Fruit fly (Drosophila melanogaster) whole organism, adult: ENCODE measurements around the gene CG5399.

Source experiments
- CG11617 ChIP-seq: fragments of 200-800 bp; sonication (Bioruptor generic); optimal IDR thresholded peaks from 2 replicates; lab custom pipeline; 2017; ENCODE audit warnings: mild to moderate bottlenecking, missing biosample characterization, missing genetic modification reagents, missing genetic modification characterization
- CG12768 ChIP-seq: fragments of 200-800 bp; sonication (Bioruptor generic); optimal IDR thresholded peaks from 2 replicates; lab custom pipeline; 2017; ENCODE audit warnings: missing biosample characterization, missing genetic modification characterization, mild to moderate bottlenecking, moderate library complexity, missing genetic modification reagents
- CG14711 ChIP-seq: fragments of 200-800 bp; sonication (Bioruptor generic); optimal IDR thresholded peaks from 2 replicates; lab custom pipeline; 2018; ENCODE audit warnings: missing biosample characterization, mild to moderate bottlenecking, missing genetic modification characterization, moderate library complexity
- CG1620 ChIP-seq: fragments of 200-800 bp; sonication (Bioruptor generic); optimal IDR thresholded peaks from 2 replicates; lab custom pipeline; 2016; ENCODE audit warnings: missing biosample characterization, missing genetic modification characterization
- CG33017 ChIP-seq: fragments of 200-800 bp; sonication (Bioruptor generic); optimal IDR thresholded peaks from 2 replicates; lab custom pipeline; 2018; ENCODE audit warnings: missing biosample characterization, mild to moderate bottlenecking, missing genetic modification characterization, moderate library complexity
- CG5204 ChIP-seq: fragments of 200-800 bp; sonication (Bioruptor generic); optimal IDR thresholded peaks from 2 replicates; lab custom pipeline; 2016; ENCODE audit warnings: missing biosample characterization, missing genetic modification characterization
- CG7045 ChIP-seq: fragments of 200-800 bp; sonication (Bioruptor generic); optimal IDR thresholded peaks from 2 replicates; lab custom pipeline; 2017; ENCODE audit warnings: missing biosample characterization, mild to moderate bottlenecking, missing genetic modification characterization
- CG7101 ChIP-seq: fragments of 200-800 bp; sonication (Bioruptor generic); optimal IDR thresholded peaks from 2 replicates; lab custom pipeline; 2018; ENCODE audit warnings: missing biosample characterization, mild to moderate bottlenecking, missing genetic modification characterization, moderate library complexity
- Clk ChIP-seq: fragments of 200-800 bp; sonication (Bioruptor generic); optimal IDR thresholded peaks from 2 replicates; lab custom pipeline; 2017; ENCODE audit warnings: missing biosample characterization, missing genetic modification characterization
- Crg-1 ChIP-seq: fragments of 200-800 bp; sonication (Bioruptor generic); optimal IDR thresholded peaks from 2 replicates; lab custom pipeline; 2016; ENCODE audit warnings: missing biosample characterization, missing genetic modification characterization
- Hr96 ChIP-seq: fragments of 200-800 bp; sonication (Bioruptor generic); optimal IDR thresholded peaks from 2 replicates; lab custom pipeline; 2016; ENCODE audit warnings: missing biosample characterization, missing genetic modification characterization
- Mnt ChIP-seq: fragments of 200-800 bp; sonication (Bioruptor generic); optimal IDR thresholded peaks from 2 replicates; lab custom pipeline; 2016; ENCODE audit warnings: missing biosample characterization, mild to moderate bottlenecking, missing genetic modification characterization
- bab1 ChIP-seq: fragments of 200-800 bp; sonication (Bioruptor generic); optimal IDR thresholded peaks from 3 replicates; lab custom pipeline; 2019; ENCODE audit warnings: missing biosample characterization, mild to moderate bottlenecking, missing genetic modification characterization, moderate library complexity
- cic ChIP-seq: fragments of 200-800 bp; sonication (Bioruptor generic); optimal IDR thresholded peaks from 2 replicates; lab custom pipeline; 2017; ENCODE audit warnings: missing biosample characterization, mild to moderate bottlenecking, missing genetic modification characterization, moderate library complexity
- cnc ChIP-seq, 2 experiments: fragments of >200 bp; optimal IDR thresholded peaks; 2 replicates each; lab custom pipeline; 2017
- kay ChIP-seq: fragments of 200-800 bp; sonication (Bioruptor generic); peaks from one replicate; lab custom pipeline; 2016; ENCODE audit warnings: missing biosample characterization, missing genetic modification characterization, borderline replicate concordance
- ovo ChIP-seq: fragments of 200-800 bp; sonication (Bioruptor generic); optimal IDR thresholded peaks from 2 replicates; lab custom pipeline; 2016; ENCODE audit warnings: missing biosample characterization, missing genetic modification characterization
- pad ChIP-seq: fragments of 200-800 bp; sonication (Bioruptor generic); optimal IDR thresholded peaks from 3 replicates; lab custom pipeline; 2017; ENCODE audit warnings: missing biosample characterization, missing genetic modification characterization, mild to moderate bottlenecking, moderate library complexity, missing genetic modification reagents
- tj ChIP-seq: fragments of 200-800 bp; sonication (Bioruptor generic); optimal IDR thresholded peaks from 3 replicates; lab custom pipeline; 2017; ENCODE audit warnings: missing biosample characterization, mild to moderate bottlenecking, missing genetic modification characterization, moderate library complexity
- toe ChIP-seq: fragments of 200-800 bp; sonication (Bioruptor generic); optimal IDR thresholded peaks from 2 replicates; lab custom pipeline; 2016; ENCODE audit warnings: missing biosample characterization, missing genetic modification characterization

The CG5399 gene

DNA sequence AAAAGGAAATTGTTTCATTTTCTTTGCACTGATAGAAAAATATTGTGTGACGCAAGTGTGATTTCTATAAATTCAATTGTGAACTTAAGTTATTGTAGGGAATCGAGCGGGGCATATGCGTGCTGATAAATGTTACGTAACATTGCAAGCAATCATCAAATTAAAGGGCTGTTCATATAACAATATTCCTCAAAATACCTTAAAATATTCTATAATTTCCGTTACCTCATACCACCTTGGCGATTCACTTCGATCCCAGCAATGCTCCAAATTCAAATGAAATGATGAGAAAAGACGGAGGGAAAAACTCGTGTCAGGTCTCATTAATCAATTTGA lies 18.0 kb upstream of the CG5399 start:
- TF ChIP-seq CG1620 (GFP tag; lab: Kevin White, UChicago): no peak
- no peak for TF ChIP-seq CG11617 (GFP tag; lab: Kevin White, UChicago)
- no peak for TF ChIP-seq CG5204
- TF ChIP-seq pad (GFP tag; lab: Kevin White, UChicago): no peak
- no peak for TF ChIP-seq cic (GFP tag; lab: Kevin White, UChicago)
- no peak for TF ChIP-seq Hr96
- TF ChIP-seq Mnt (GFP tag; lab: Kevin White, UChicago): no peak
- no peak for TF ChIP-seq toe (GFP tag; lab: Kevin White, UChicago)
- no peak for TF ChIP-seq kay (GFP tag; lab: Kevin White, UChicago)
- TF ChIP-seq CG12768 (GFP tag; lab: Kevin White, UChicago): no peak
- TF ChIP-seq ovo: no peak
- no peak for TF ChIP-seq bab1 (GFP tag; lab: Kevin White, UChicago)
- TF ChIP-seq CG7045: no peak
- no peak for TF ChIP-seq CG33017 (tag; lab: Kevin White, UChicago)
- TF ChIP-seq CG14711: no peak

DNA sequence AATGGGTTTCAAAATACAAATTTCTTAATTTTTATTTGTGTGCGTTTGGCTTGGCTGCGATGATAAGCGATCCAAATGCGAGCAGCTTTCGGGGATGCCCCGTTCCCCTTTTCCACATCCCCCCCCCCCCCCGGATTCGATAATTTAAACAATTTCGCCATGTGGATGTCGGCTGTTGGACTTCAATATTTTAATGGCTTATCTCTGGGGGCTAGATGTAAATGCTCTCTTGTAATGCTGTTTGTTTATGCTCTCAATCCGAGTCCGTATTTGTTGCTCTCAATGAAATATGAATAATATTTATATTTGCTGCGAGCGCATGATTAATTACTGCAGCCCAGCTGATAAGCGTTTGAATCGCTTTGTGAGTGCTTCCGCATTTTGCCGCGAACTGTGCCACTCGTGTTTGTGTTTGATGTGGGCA lies 17.5 kb upstream of the CG5399 start:
- TF ChIP-seq Mnt (GFP tag; lab: Kevin White, UChicago) (no peak), Hr96 (no peak), bab1 (GFP tag; lab: Kevin White, UChicago) (no peak)

DNA sequence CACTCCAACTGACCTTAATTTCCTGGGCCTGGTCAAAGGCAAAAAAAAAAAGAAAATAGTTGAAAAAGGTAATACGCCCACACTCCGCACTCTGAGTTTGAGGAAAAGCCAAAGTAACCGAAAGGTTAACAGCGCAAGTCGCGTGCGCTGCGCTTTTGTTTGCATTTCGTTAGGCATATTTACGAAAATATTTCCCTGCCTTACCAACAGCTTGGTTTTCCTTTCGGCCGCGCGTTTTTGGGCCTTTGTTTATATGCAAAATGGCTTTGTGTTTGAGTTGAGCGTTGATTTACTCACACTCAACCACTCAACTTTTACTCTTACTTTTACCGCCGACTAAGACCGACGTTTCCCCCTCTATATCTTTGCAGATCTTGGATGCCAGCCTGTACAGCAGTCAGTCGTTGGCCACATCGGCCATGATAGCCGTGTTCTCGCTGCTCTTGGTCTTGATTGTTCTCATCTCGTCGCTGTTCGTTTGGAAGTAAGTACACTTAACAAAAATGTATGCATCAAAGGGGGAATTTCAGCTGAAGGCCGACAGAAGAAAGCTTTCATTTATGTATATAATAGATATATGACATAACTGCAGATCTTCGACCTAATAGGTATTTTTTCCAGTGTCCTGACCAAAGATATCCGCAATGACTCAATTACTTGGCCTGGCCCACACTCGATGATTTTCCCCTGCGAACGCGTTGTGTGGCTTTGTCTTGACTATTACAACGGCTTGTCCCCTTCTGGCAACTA lies 16.1 kb upstream of the CG5399 start:
- TF ChIP-seq CG12768 (GFP tag; lab: Kevin White, UChicago) (no peak), CG33017 (tag; lab: Kevin White, UChicago) (no peak), CG1620 (GFP tag; lab: Kevin White, UChicago) (no peak), pad (GFP tag; lab: Kevin White, UChicago) (no peak), bab1 (GFP tag; lab: Kevin White, UChicago) (no peak), Clk (GFP tag; lab: Kevin White, UChicago) (no peak), tj (GFP tag; lab: Kevin White, UChicago) (no peak), CG5204 (no peak), Mnt (GFP tag; lab: Kevin White, UChicago) (no peak), toe (GFP tag; lab: Kevin White, UChicago) (no peak), CG11617 (GFP tag; lab: Kevin White, UChicago) (no peak), Hr96 (no peak)

DNA sequence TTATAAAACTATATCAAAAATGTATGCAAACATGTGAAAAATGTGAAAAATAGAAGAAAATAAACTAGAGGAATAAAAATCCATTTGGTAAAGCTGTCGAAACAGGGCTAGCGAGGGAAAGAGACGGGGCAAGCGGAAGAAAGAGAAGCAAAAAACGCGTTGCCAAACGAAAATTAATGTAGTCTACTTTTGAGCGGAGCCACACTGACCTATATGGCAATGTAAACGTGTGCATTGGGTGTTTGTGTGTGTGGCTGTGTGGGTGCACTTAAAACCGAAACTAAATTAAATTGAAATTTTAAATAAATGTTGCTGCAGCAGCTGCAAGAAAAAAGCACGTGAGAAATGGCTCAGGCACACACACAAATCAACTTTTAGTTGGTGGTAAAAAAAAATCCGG lies 15.1 kb upstream of the CG5399 start:
- TF ChIP-seq pad (GFP tag; lab: Kevin White, UChicago): no peak
- TF ChIP-seq CG12768 (GFP tag; lab: Kevin White, UChicago): no peak
- TF ChIP-seq bab1 (GFP tag; lab: Kevin White, UChicago): no peak
- no peak for TF ChIP-seq cic (GFP tag; lab: Kevin White, UChicago)
- TF ChIP-seq CG7101 (tag; lab: Kevin White, UChicago): no peak
- TF ChIP-seq Clk (GFP tag; lab: Kevin White, UChicago): no peak
- TF ChIP-seq CG11617 (GFP tag; lab: Kevin White, UChicago): no peak
- no peak for TF ChIP-seq Hr96
- TF ChIP-seq kay (GFP tag; lab: Kevin White, UChicago): no peak
- TF ChIP-seq CG14711: no peak
- no peak for TF ChIP-seq tj (GFP tag; lab: Kevin White, UChicago)
- no peak for TF ChIP-seq toe (GFP tag; lab: Kevin White, UChicago)
- no peak for TF ChIP-seq CG33017 (tag; lab: Kevin White, UChicago)
- TF ChIP-seq cnc (optimal IDR thresholded peaks at IDR 0.05; lab: Kevin White, UChicago): no peak
- TF ChIP-seq CG1620 (GFP tag; lab: Kevin White, UChicago): no peak
- no peak for TF ChIP-seq CG5204
- TF ChIP-seq ovo: no peak

DNA sequence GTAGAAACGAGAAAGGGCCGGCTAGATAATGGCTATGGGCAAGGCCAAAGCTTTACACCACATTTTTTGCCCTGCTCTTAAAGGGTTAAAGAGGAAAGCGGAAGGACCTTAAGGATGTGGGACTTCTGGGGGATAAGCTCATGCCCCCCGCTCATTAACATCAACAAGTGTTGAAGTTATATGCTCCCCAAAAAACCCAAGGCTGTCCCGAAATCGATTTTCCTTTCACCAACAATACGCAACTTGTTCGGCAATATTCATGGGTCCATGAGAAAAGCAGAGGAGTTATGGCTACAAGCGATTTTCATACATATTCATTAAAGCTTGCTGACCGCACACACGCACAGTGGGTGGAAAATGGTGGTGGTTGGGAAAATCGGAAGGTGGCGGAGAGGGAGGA lies 14.4 kb upstream of the CG5399 start:
- TF ChIP-seq CG5204 (no peak), CG33017 (tag; lab: Kevin White, UChicago) (no peak), kay (GFP tag; lab: Kevin White, UChicago) (no peak), cnc (optimal IDR thresholded peaks at IDR 0.05; lab: Kevin White, UChicago) (no peak), Mnt (GFP tag; lab: Kevin White, UChicago) (no peak)

DNA sequence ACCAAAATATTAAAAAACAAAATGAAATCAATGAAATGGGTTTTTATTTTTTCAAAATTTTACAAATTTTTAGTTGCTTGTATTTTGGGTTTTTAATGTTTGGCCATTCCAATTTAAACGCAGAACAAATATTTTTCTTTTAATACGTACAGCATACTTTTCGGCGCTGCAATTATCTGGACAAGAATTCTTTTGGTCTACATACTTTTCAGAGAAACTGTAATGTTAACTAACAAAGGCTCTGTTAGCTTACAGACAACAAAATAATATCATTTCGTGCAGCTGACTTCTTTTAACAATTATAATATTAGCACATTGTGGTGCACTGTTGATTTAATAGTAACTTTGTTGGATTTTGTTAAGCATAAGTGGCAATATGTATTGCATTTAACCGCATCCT lies 6.6 kb upstream of the CG5399 start:
- TF ChIP-seq CG11617 (GFP tag; lab: Kevin White, UChicago): no peak
- no peak for TF ChIP-seq CG33017 (tag; lab: Kevin White, UChicago)
- TF ChIP-seq cic (GFP tag; lab: Kevin White, UChicago): no peak
- no peak for TF ChIP-seq Hr96
- TF ChIP-seq Clk (GFP tag; lab: Kevin White, UChicago): no peak
- no peak for TF ChIP-seq CG7101 (tag; lab: Kevin White, UChicago)
- TF ChIP-seq ovo: no peak
- no peak for TF ChIP-seq CG14711
- TF ChIP-seq Crg-1 (GFP tag; lab: Kevin White, UChicago): no peak
- no peak for TF ChIP-seq kay (GFP tag; lab: Kevin White, UChicago)
- TF ChIP-seq cnc (optimal IDR thresholded peaks at IDR 0.05; lab: Kevin White, UChicago): no peak
- no peak for TF ChIP-seq CG7045

DNA sequence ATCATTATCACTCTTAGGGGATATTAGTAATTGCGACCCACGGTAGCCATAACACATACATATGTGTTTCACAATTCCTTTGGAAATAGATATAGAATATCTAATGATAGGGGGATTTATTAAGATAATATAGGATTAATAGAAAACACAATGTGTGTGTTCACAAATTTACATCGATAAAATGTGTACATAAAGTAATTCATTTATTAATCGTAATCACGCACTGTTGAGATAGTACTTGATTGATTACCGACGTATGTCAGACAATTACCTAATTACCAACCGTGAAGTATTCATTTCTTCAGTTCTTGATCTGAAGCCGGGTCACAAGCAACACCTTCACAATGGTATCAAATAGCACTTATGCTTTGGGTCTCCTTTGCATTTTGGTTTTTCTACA lies 2.3 kb upstream of the CG5399 start, which contains the start of gene CG31446:
Gene CG31446 (plus strand): TSS at position 301 of the 400 bp plus-strand sequence.
- TF ChIP-seq Clk (GFP tag; lab: Kevin White, UChicago): no peak
- TF ChIP-seq tj (GFP tag; lab: Kevin White, UChicago): no peak
- no peak for TF ChIP-seq CG33017 (tag; lab: Kevin White, UChicago)
- no peak for TF ChIP-seq CG11617 (GFP tag; lab: Kevin White, UChicago)
- no peak for TF ChIP-seq Crg-1 (GFP tag; lab: Kevin White, UChicago)
